Fruit fly (Drosophila melanogaster) whole organism, embryonic: ENCODE measurements around the gene mRpS18B.
A peak's percentile ranks its signal among the peaks of the same experiment; 100 is the strongest.

Experiments used
- Aef1 ChIP-seq: fragments of 200-800 bp; sonication (Bioruptor generic); IDR thresholded peaks from 3 replicates; pipeline ENCODE4 v1.3.6; 2022; ENCODE audit warnings: missing biosample characterization, missing genetic modification characterization
- Antp ChIP-seq: fragments of 200-800 bp; sonication (Bioruptor generic); optimal IDR thresholded peaks from 3 replicates; lab custom pipeline; 2016; ENCODE audit warnings: missing biosample characterization, missing genetic modification characterization
- Atf6 ChIP-seq: fragments of 200-800 bp; sonication (Bioruptor generic); IDR thresholded peaks from 2 replicates; pipeline ENCODE4 v1.3.6; 2022; ENCODE audit warnings: missing biosample characterization, missing genetic modification characterization
- Awh ChIP-seq: fragments of 200-800 bp; sonication (Bioruptor generic); IDR thresholded peaks from 2 replicates; pipeline ENCODE4, ENCODE4 v1.3.6; 2022; ENCODE audit warnings: missing biosample characterization, missing genetic modification characterization
- Bteb2 ChIP-seq: fragments of 200-800 bp; sonication (Bioruptor generic); optimal IDR thresholded peaks from 2 replicates; lab custom pipeline; 2016; ENCODE audit warnings: missing biosample characterization, missing genetic modification characterization
- CG10654 ChIP-seq: fragments of 200-800 bp; sonication (Bioruptor generic); optimal IDR thresholded peaks from 2 replicates; lab custom pipeline; 2016; ENCODE audit warnings: missing biosample characterization, missing genetic modification characterization
- CG13624 ChIP-seq: fragments of 200-800 bp; sonication (Bioruptor generic); optimal IDR thresholded peaks from 2 replicates; lab custom pipeline; 2016; ENCODE audit warnings: missing biosample characterization, missing genetic modification characterization
- CG1647 ChIP-seq: fragments of 200-800 bp; sonication (Bioruptor generic); optimal IDR thresholded peaks from 3 replicates; lab custom pipeline; 2016; ENCODE audit warnings: missing biosample characterization, missing genetic modification characterization
- CG16779 ChIP-seq: fragments of 200-800 bp; sonication (Bioruptor generic); IDR thresholded peaks from 2 replicates; pipeline ENCODE4 v1.3.6; 2022; ENCODE audit warnings: missing biosample characterization, missing genetic modification characterization
- CG16863 ChIP-seq: fragments of 200-800 bp; sonication (Bioruptor generic); optimal IDR thresholded peaks from 3 replicates; lab custom pipeline; 2016; ENCODE audit warnings: missing biosample characterization, missing genetic modification characterization
- CG18011 ChIP-seq: fragments of 200-800 bp; sonication (Bioruptor generic); optimal IDR thresholded peaks from 2 replicates; lab custom pipeline; 2017; ENCODE audit warnings: missing biosample characterization, missing genetic modification characterization, mild to moderate bottlenecking, moderate library complexity, missing genotype
- CG18599 ChIP-seq: fragments of 200-800 bp; sonication (Bioruptor generic); optimal IDR thresholded peaks from 3 replicates; lab custom pipeline; 2017; ENCODE audit warnings: missing biosample characterization, missing genetic modification characterization, mild to moderate bottlenecking, moderate library complexity, missing genetic modification reagents
- CG2712 ChIP-seq: fragments of 200-800 bp; optimal IDR thresholded peaks from 3 replicates; lab custom pipeline; 2019; ENCODE audit warnings: missing biosample characterization, mild to moderate bottlenecking, missing genetic modification characterization, moderate library complexity
- CG31365 ChIP-seq: fragments of 200-800 bp; sonication (Bioruptor generic); optimal IDR thresholded peaks from 2 replicates; lab custom pipeline; 2018; ENCODE audit warnings: missing biosample characterization, mild to moderate bottlenecking, missing genetic modification characterization
- CG32532 ChIP-seq: fragments of 200-800 bp; sonication (Bioruptor generic); IDR thresholded peaks from 2 replicates; pipeline ENCODE4 v1.3.6; 2022; ENCODE audit warnings: missing biosample characterization, missing genetic modification characterization
- CG33213 ChIP-seq: fragments of 200-800 bp; sonication (Bioruptor generic); optimal IDR thresholded peaks from 3 replicates; lab custom pipeline; 2016; ENCODE audit warnings: missing biosample characterization, missing genetic modification characterization
- CG34224 ChIP-seq: fragments of 200-800 bp; sonication (Bioruptor generic); IDR thresholded peaks from 3 replicates; pipeline ENCODE4 v1.3.6; 2022; ENCODE audit warnings: missing biosample characterization, missing genetic modification characterization; ENCODE audit not compliant: partially characterized antibody
- CG4282 ChIP-seq: fragments of 200-800 bp; sonication (Bioruptor generic); optimal IDR thresholded peaks from 2 replicates; lab custom pipeline; 2016; ENCODE audit warnings: missing biosample characterization, missing genetic modification characterization
- CG4730 ChIP-seq: fragments of 200-800 bp; sonication (Bioruptor generic); IDR thresholded peaks from 2 replicates; pipeline ENCODE4 v1.3.6; 2022; ENCODE audit warnings: missing biosample characterization, missing genetic modification characterization
- CG4854 ChIP-seq: fragments of 200-800 bp; sonication (Bioruptor generic); optimal IDR thresholded peaks from 2 replicates; lab custom pipeline; 2016; ENCODE audit warnings: missing biosample characterization, missing genetic modification characterization, inconsistent platforms
- CG8944 ChIP-seq: fragments of 200-800 bp; sonication (Bioruptor generic); optimal IDR thresholded peaks from 3 replicates; lab custom pipeline; 2016; ENCODE audit warnings: missing biosample characterization, missing genetic modification characterization
- CG9817 ChIP-seq: fragments of 200-800 bp; sonication (Bioruptor generic); optimal IDR thresholded peaks from 2 replicates; lab custom pipeline; 2018; ENCODE audit warnings: missing biosample characterization, mild to moderate bottlenecking, missing genetic modification characterization, moderate library complexity
- CoRest ChIP-seq: fragments of 200-800 bp; sonication (Bioruptor generic); optimal IDR thresholded peaks from 3 replicates; lab custom pipeline; 2018; ENCODE audit warnings: missing biosample characterization, mild to moderate bottlenecking, missing genetic modification characterization, moderate library complexity
- Dbx ChIP-seq: fragments of 200-800 bp; sonication (Bioruptor generic); IDR thresholded peaks from 3 replicates; pipeline ENCODE4 v1.3.6; 2022; ENCODE audit warnings: missing biosample characterization, missing genetic modification characterization
- ERR ChIP-seq: fragments of 200-800 bp; sonication (Bioruptor generic); optimal IDR thresholded peaks from 2 replicates; lab custom pipeline; 2016; ENCODE audit warnings: missing biosample characterization, missing genetic modification characterization
- Ets65A ChIP-seq: fragments of 200-800 bp; sonication (Bioruptor generic); peaks from one replicate; lab custom pipeline; 2016; ENCODE audit warnings: missing biosample characterization, missing genetic modification characterization
- HLH4C ChIP-seq: fragments of 200-800 bp; sonication (Bioruptor generic); IDR thresholded peaks from 3 replicates; pipeline ENCODE4 v1.3.6; 2022; ENCODE audit warnings: missing biosample characterization, missing genetic modification characterization; ENCODE audit not compliant: partially characterized antibody
- Hand ChIP-seq: fragments of 200-800 bp; sonication (Bioruptor generic); optimal IDR thresholded peaks from 2 replicates; lab custom pipeline; 2017; ENCODE audit warnings: mild to moderate bottlenecking, missing biosample characterization, missing genetic modification reagents, missing genetic modification characterization
- Kr ChIP-seq: fragments of 200-800 bp; sonication (Bioruptor generic); optimal IDR thresholded peaks from 2 replicates; lab custom pipeline; 2017; ENCODE audit warnings: missing biosample characterization, mild to moderate bottlenecking, missing genetic modification characterization
- Lhr ChIP-seq: fragments of 200-800 bp; sonication (Bioruptor generic); optimal IDR thresholded peaks from 3 replicates; lab custom pipeline; 2017; ENCODE audit warnings: mild to moderate bottlenecking, missing biosample characterization, missing genetic modification reagents, missing genetic modification characterization
- Med ChIP-seq: fragments of 200-800 bp; sonication (Bioruptor generic); peaks from one replicate; lab custom pipeline; 2016; ENCODE audit warnings: missing biosample characterization, missing genetic modification characterization, mild to moderate bottlenecking, inconsistent platforms, moderate library complexity
- Sin3A ChIP-seq: fragments of >200 bp; optimal IDR thresholded peaks from 2 replicates; lab custom pipeline; 2018
- Tbp ChIP-seq: fragments of >200 bp; optimal IDR thresholded peaks from 2 replicates; lab custom pipeline; 2018; ENCODE audit warnings: missing biosample characterization, missing genetic modification characterization
- cato ChIP-seq: fragments of 200-800 bp; sonication (Bioruptor generic); optimal IDR thresholded peaks from 2 replicates; lab custom pipeline; 2016; ENCODE audit warnings: missing biosample characterization, missing genetic modification characterization, borderline replicate concordance
- chif ChIP-seq, 2 experiments: fragments of 200-800 bp; sonication (Bioruptor generic); optimal IDR thresholded peaks; 3 replicates each; lab custom pipeline; 2016; ENCODE audit warnings: missing biosample characterization in 2 of 2, missing genetic modification characterization in 2 of 2
- cwo ChIP-seq: fragments of 200-800 bp; sonication (Bioruptor generic); optimal IDR thresholded peaks from 3 replicates; lab custom pipeline; 2017; ENCODE audit warnings: missing biosample characterization, missing genetic modification characterization, mild to moderate bottlenecking, moderate library complexity, missing genetic modification reagents
- dan ChIP-seq: fragments of 200-800 bp; sonication (Bioruptor generic); IDR thresholded peaks from 2 replicates; pipeline ENCODE4 v1.3.6; 2022; ENCODE audit warnings: missing biosample characterization, missing genetic modification characterization
- ewg ChIP-seq: fragments of 200-800 bp; sonication (Bioruptor generic); optimal IDR thresholded peaks from 3 replicates; lab custom pipeline; 2017; ENCODE audit warnings: mild to moderate bottlenecking, missing biosample characterization, missing genetic modification reagents, missing genetic modification characterization
- ftz-f1 ChIP-seq: fragments of 200-800 bp; sonication (Bioruptor generic); optimal IDR thresholded peaks from 2 replicates; lab custom pipeline; 2016; ENCODE audit warnings: missing biosample characterization, missing genetic modification characterization
- ind ChIP-seq: fragments of 200-800 bp; sonication (Bioruptor generic); optimal IDR thresholded peaks from 3 replicates; lab custom pipeline; 2016; ENCODE audit warnings: missing biosample characterization, missing genetic modification characterization
- kah ChIP-seq: fragments of 200-800 bp; sonication (Bioruptor generic); optimal IDR thresholded peaks from 2 replicates; lab custom pipeline; 2018; ENCODE audit warnings: missing biosample characterization, mild to moderate bottlenecking, missing genetic modification characterization
- prd ChIP-seq, 3 experiments: fragments of >200 bp in 2 of 3; fragments of 200-800 bp in 1 of 3; sonication (Bioruptor generic) in 1 of 3; optimal IDR thresholded peaks in 2 of 3; IDR thresholded peaks in 1 of 3; 2 replicates in 2 of 3; 3 replicates in 1 of 3; pipeline versions ENCODE4 v1.3.6 to Lab custom; 2017 to 2022; ENCODE audit warnings: missing biosample characterization in 1 of 3, missing genetic modification characterization in 1 of 3
- repo ChIP-seq: fragments of 200-800 bp; sonication (Bioruptor generic); optimal IDR thresholded peaks from 2 replicates; lab custom pipeline; 2016; ENCODE audit warnings: missing biosample characterization, missing genetic modification characterization
- scrt ChIP-seq: fragments of 200-800 bp; sonication (Bioruptor generic); optimal IDR thresholded peaks from 2 replicates; lab custom pipeline; 2018; ENCODE audit warnings: missing biosample characterization, mild to moderate bottlenecking, missing genetic modification characterization, moderate library complexity
- slp2 ChIP-seq: fragments of 200-800 bp; sonication (Bioruptor generic); optimal IDR thresholded peaks from 2 replicates; lab custom pipeline; 2016; ENCODE audit warnings: missing biosample characterization, missing genetic modification characterization
- toy ChIP-seq: fragments of 200-800 bp; sonication (Bioruptor generic); IDR thresholded peaks from 2 replicates; pipeline ENCODE4 v1.3.6; 2022; ENCODE audit warnings: missing biosample characterization, missing genetic modification characterization
- wek ChIP-seq: fragments of 200-800 bp; sonication (Bioruptor generic); optimal IDR thresholded peaks from 3 replicates; lab custom pipeline; 2018; ENCODE audit warnings: missing biosample characterization, mild to moderate bottlenecking, missing genetic modification characterization, moderate library complexity
- zen ChIP-seq: fragments of 200-800 bp; sonication (Bioruptor generic); optimal IDR thresholded peaks from 3 replicates; lab custom pipeline; 2018; ENCODE audit warnings: missing biosample characterization, mild to moderate bottlenecking, missing genetic modification characterization, moderate library complexity
- zfh2 ChIP-seq: fragments of 200-800 bp; sonication (Bioruptor generic); optimal IDR thresholded peaks from 2 replicates; lab custom pipeline; 2016; ENCODE audit warnings: missing biosample characterization, missing genetic modification characterization

mRpS18B gene

dm6 chr2L:20075234-20075803 is 21.7 kb downstream of the mRpS18B start, which contains the start of the genes pr and neb (continued):
- TF ChIP-seq scrt (GFP tag; lab: Kevin White, UChicago) (no peak), Dbx (GFP tag; lab: Robert Waterston, UW) (peak; percentile 77), CG4730 (GFP tag; lab: Robert Waterston, UW) (no peak), ind (GFP tag; lab: Kevin White, UChicago) (peak; percentile 11), Tbp (GFP tag; lab: Kevin White, UChicago) (no peak), cwo (GFP tag; lab: Kevin White, UChicago) (no peak), Aef1 (GFP tag; lab: Robert Waterston, UW) (peak; percentile 73), prd (optimal IDR thresholded peaks at IDR 0.05; lab: Kevin White, UChicago) (no peak), prd (GFP tag; IDR thresholded peaks at IDR 0.05; lab: Robert Waterston, UW) (no peak), CG13624 (peak; percentile 31), CG31365 (tag; lab: Kevin White, UChicago) (no peak), Antp (GFP tag; lab: Kevin White, UChicago) (peak; percentile 39), Sin3A (peak; percentile 89), CG4854 (GFP tag; lab: Kevin White, UChicago) (peak; percentile 57), chif (GFP tag; optimal IDR thresholded peaks at IDR 0.05; lab: Kevin White, UChicago) (no peak), zfh2 (peak; percentile 18), CG18011 (GFP tag; lab: Kevin White, UChicago) (peak; percentile 40), cato (GFP tag; lab: Kevin White, UChicago) (no peak), Lhr (GFP tag; lab: Kevin White, UChicago) (peak; percentile 73), Kr (no peak), CG4282 (GFP tag; lab: Kevin White, UChicago) (no peak), kah (GFP tag; lab: Kevin White, UChicago) (no peak), ftz-f1 (no peak), CG16863 (GFP tag; lab: Kevin White, UChicago) (no peak), zen (tag; lab: Kevin White, UChicago) (peak; percentile 15), Med (GFP tag; lab: Kevin White, UChicago) (peak; percentile 89), CG9817 (peak; percentile 64), CG18599 (GFP tag; lab: Kevin White, UChicago) (no peak), Ets65A (GFP tag; lab: Kevin White, UChicago) (peak; percentile 92), Hand (GFP tag; lab: Kevin White, UChicago) (peak; percentile 19), CG10654 (peak; percentile 30), Awh (GFP tag; lab: Robert Waterston, UW) (no peak), toy (GFP tag; lab: Robert Waterston, UW) (no peak), repo (GFP tag; lab: Kevin White, UChicago) (no peak), HLH4C (GFP tag; lab: Robert Waterston, UW) (peak; percentile 64), CoRest (tag; lab: Kevin White, UChicago) (peak; percentile 75), ERR (GFP tag; lab: Kevin White, UChicago) (peak; percentile 45), CG2712 (tag; lab: Kevin White, UChicago) (peak; percentile 55), wek (GFP tag; lab: Kevin White, UChicago) (no peak), CG1647 (peak; percentile 18), CG32532 (GFP tag; lab: Robert Waterston, UW) (peak; percentile 45; the same call in 1 of the 2 replicates), CG16779 (no peak), slp2 (GFP tag; lab: Kevin White, UChicago) (no peak), Bteb2 (GFP tag; lab: Kevin White, UChicago) (peak; percentile 33), ewg (GFP tag; lab: Kevin White, UChicago) (peak; percentile 26), CG34224 (GFP tag; lab: Robert Waterston, UW) (peak; percentile 62; the same call in 1 of the 3 replicates), CG8944 (GFP tag; lab: Kevin White, UChicago) (no peak), dan (GFP tag; lab: Robert Waterston, UW) (no peak), Atf6 (peak; percentile 68), CG33213 (GFP tag; lab: Kevin White, UChicago) (peak; percentile 49)
